Worm (Caenorhabditis elegans) whole organism, midembryonic: ENCODE measurements around the gene C05C8.5.

Source experiments
- cog-1 ChIP-seq: sonication (generic microtip); optimal IDR thresholded peaks from 2 replicates; lab custom pipeline; 2016; ENCODE audit warnings: missing genetic modification characterization, missing compliant biosample characterization
- tab-1 ChIP-seq: fragments of 200-800 bp; sonication (Bioruptor generic); IDR thresholded peaks from 2 replicates; pipeline ENCODE4 v1.3.6; 2022; ENCODE audit warnings: missing genetic modification characterization, missing compliant biosample characterization
- ztf-29 ChIP-seq: fragments of 200-800 bp; sonication (Bioruptor generic); IDR thresholded peaks from 2 replicates; pipeline ENCODE4 v1.3.6; 2022; ENCODE audit warnings: missing genetic modification reagents, missing genetic modification characterization, missing compliant biosample characterization

- TF ChIP-seq cog-1 (tag; lab: Kevin White, UChicago) = no peak
- TF ChIP-seq tab-1 (GFP tag; lab: Robert Waterston, UW) = no peak
- no peak for TF ChIP-seq ztf-29 (GFP tag; lab: Robert Waterston, UW)
These were observed 11.5 kb downstream of the C05C8.5 start, which contains the start of gene C13F10.7 for ce11 chrV:7223152-7223551.
